Fruit fly (Drosophila melanogaster) whole organism, adult: ENCODE results near the gene Pdf.

ENCODE experiments used
- CG11617 ChIP-seq: fragments of 200-800 bp; sonication (Bioruptor generic); optimal IDR thresholded peaks from 2 replicates; lab custom pipeline; 2017; ENCODE audit warnings: mild to moderate bottlenecking, missing biosample characterization, missing genetic modification reagents, missing genetic modification characterization
- CG12768 ChIP-seq: fragments of 200-800 bp; sonication (Bioruptor generic); optimal IDR thresholded peaks from 2 replicates; lab custom pipeline; 2017; ENCODE audit warnings: missing biosample characterization, missing genetic modification characterization, mild to moderate bottlenecking, moderate library complexity, missing genetic modification reagents
- CG14711 ChIP-seq: fragments of 200-800 bp; sonication (Bioruptor generic); optimal IDR thresholded peaks from 2 replicates; lab custom pipeline; 2018; ENCODE audit warnings: missing biosample characterization, mild to moderate bottlenecking, missing genetic modification characterization, moderate library complexity
- CG1620 ChIP-seq: fragments of 200-800 bp; sonication (Bioruptor generic); optimal IDR thresholded peaks from 2 replicates; lab custom pipeline; 2016; ENCODE audit warnings: missing biosample characterization, missing genetic modification characterization
- CG33017 ChIP-seq: fragments of 200-800 bp; sonication (Bioruptor generic); optimal IDR thresholded peaks from 2 replicates; lab custom pipeline; 2018; ENCODE audit warnings: missing biosample characterization, mild to moderate bottlenecking, missing genetic modification characterization, moderate library complexity
- CG5204 ChIP-seq: fragments of 200-800 bp; sonication (Bioruptor generic); optimal IDR thresholded peaks from 2 replicates; lab custom pipeline; 2016; ENCODE audit warnings: missing biosample characterization, missing genetic modification characterization
- CG7045 ChIP-seq: fragments of 200-800 bp; sonication (Bioruptor generic); optimal IDR thresholded peaks from 2 replicates; lab custom pipeline; 2017; ENCODE audit warnings: missing biosample characterization, mild to moderate bottlenecking, missing genetic modification characterization
- CG7101 ChIP-seq: fragments of 200-800 bp; sonication (Bioruptor generic); optimal IDR thresholded peaks from 2 replicates; lab custom pipeline; 2018; ENCODE audit warnings: missing biosample characterization, mild to moderate bottlenecking, missing genetic modification characterization, moderate library complexity
- Clk ChIP-seq: fragments of 200-800 bp; sonication (Bioruptor generic); optimal IDR thresholded peaks from 2 replicates; lab custom pipeline; 2017; ENCODE audit warnings: missing biosample characterization, missing genetic modification characterization
- Crg-1 ChIP-seq: fragments of 200-800 bp; sonication (Bioruptor generic); optimal IDR thresholded peaks from 2 replicates; lab custom pipeline; 2016; ENCODE audit warnings: missing biosample characterization, missing genetic modification characterization
- Hr96 ChIP-seq: fragments of 200-800 bp; sonication (Bioruptor generic); optimal IDR thresholded peaks from 2 replicates; lab custom pipeline; 2016; ENCODE audit warnings: missing biosample characterization, missing genetic modification characterization
- Mnt ChIP-seq: fragments of 200-800 bp; sonication (Bioruptor generic); optimal IDR thresholded peaks from 2 replicates; lab custom pipeline; 2016; ENCODE audit warnings: missing biosample characterization, mild to moderate bottlenecking, missing genetic modification characterization
- bab1 ChIP-seq: fragments of 200-800 bp; sonication (Bioruptor generic); optimal IDR thresholded peaks from 3 replicates; lab custom pipeline; 2019; ENCODE audit warnings: missing biosample characterization, mild to moderate bottlenecking, missing genetic modification characterization, moderate library complexity
- cic ChIP-seq: fragments of 200-800 bp; sonication (Bioruptor generic); optimal IDR thresholded peaks from 2 replicates; lab custom pipeline; 2017; ENCODE audit warnings: missing biosample characterization, mild to moderate bottlenecking, missing genetic modification characterization, moderate library complexity
- cnc ChIP-seq, 2 experiments: fragments of >200 bp; optimal IDR thresholded peaks; 2 replicates each; lab custom pipeline; 2017
- kay ChIP-seq: fragments of 200-800 bp; sonication (Bioruptor generic); peaks from one replicate; lab custom pipeline; 2016; ENCODE audit warnings: missing biosample characterization, missing genetic modification characterization, borderline replicate concordance
- ovo ChIP-seq: fragments of 200-800 bp; sonication (Bioruptor generic); optimal IDR thresholded peaks from 2 replicates; lab custom pipeline; 2016; ENCODE audit warnings: missing biosample characterization, missing genetic modification characterization
- pad ChIP-seq: fragments of 200-800 bp; sonication (Bioruptor generic); optimal IDR thresholded peaks from 3 replicates; lab custom pipeline; 2017; ENCODE audit warnings: missing biosample characterization, missing genetic modification characterization, mild to moderate bottlenecking, moderate library complexity, missing genetic modification reagents
- tj ChIP-seq: fragments of 200-800 bp; sonication (Bioruptor generic); optimal IDR thresholded peaks from 3 replicates; lab custom pipeline; 2017; ENCODE audit warnings: missing biosample characterization, mild to moderate bottlenecking, missing genetic modification characterization, moderate library complexity
- toe ChIP-seq: fragments of 200-800 bp; sonication (Bioruptor generic); optimal IDR thresholded peaks from 2 replicates; lab custom pipeline; 2016; ENCODE audit warnings: missing biosample characterization, missing genetic modification characterization

The Pdf gene

dm6 chr3R:26455838-26456237, at the start of gene Pdf:
Gene Pdf (minus strand): TSS chr3R:26456141.
- TF ChIP-seq CG11617 (no peak), Crg-1 (GFP tag; lab: Kevin White, UChicago) (no peak), toe (GFP tag; lab: Kevin White, UChicago) (no peak), CG1620 (GFP tag; lab: Kevin White, UChicago) (no peak), CG7101 (tag; lab: Kevin White, UChicago) (no peak), cic (GFP tag; lab: Kevin White, UChicago) (no peak), Hr96 (GFP tag; lab: Kevin White, UChicago) (no peak), Clk (GFP tag; lab: Kevin White, UChicago) (no peak), tj (GFP tag; lab: Kevin White, UChicago) (no peak), kay (GFP tag; lab: Kevin White, UChicago) (no peak), CG33017 (tag; lab: Kevin White, UChicago) (no peak)

dm6 chr3R:26503317-26503716, 47.4 kb upstream of the Pdf start:
- TF ChIP-seq tj (GFP tag; lab: Kevin White, UChicago) (peak; percentile 26), bab1 (GFP tag; lab: Kevin White, UChicago) (no peak), CG12768 (GFP tag; lab: Kevin White, UChicago) (no peak)

- TF ChIP-seq CG7101 (tag; lab: Kevin White, UChicago) (no peak), CG5204 (GFP tag; lab: Kevin White, UChicago) (no peak), Hr96 (GFP tag; lab: Kevin White, UChicago) (no peak), CG1620 (GFP tag; lab: Kevin White, UChicago) (no peak), pad (GFP tag; lab: Kevin White, UChicago) (no peak), CG11617 (no peak), cic (GFP tag; lab: Kevin White, UChicago) (no peak), Clk (GFP tag; lab: Kevin White, UChicago) (no peak), CG7045 (GFP tag; lab: Kevin White, UChicago) (no peak)
Measured at dm6 chr3R:26502907-26503306, 47.0 kb upstream of the Pdf start.

- no peak for TF ChIP-seq cnc (optimal IDR thresholded peaks at IDR 0.05; lab: Kevin White, UChicago)
- TF ChIP-seq CG1620 (GFP tag; lab: Kevin White, UChicago): no peak
- TF ChIP-seq CG12768 (GFP tag; lab: Kevin White, UChicago): no peak
- no peak for TF ChIP-seq CG7101 (tag; lab: Kevin White, UChicago)
- no peak for TF ChIP-seq cic (GFP tag; lab: Kevin White, UChicago)
- TF ChIP-seq CG5204 (GFP tag; lab: Kevin White, UChicago): no peak
- TF ChIP-seq CG7045 (GFP tag; lab: Kevin White, UChicago): no peak
- no peak for TF ChIP-seq CG11617
- TF ChIP-seq ovo (GFP tag; lab: Kevin White, UChicago): no peak
- no peak for TF ChIP-seq bab1 (GFP tag; lab: Kevin White, UChicago)
- TF ChIP-seq Mnt: no peak
Measured at dm6 chr3R:26502072-26502471, 46.1 kb upstream of the Pdf start.

dm6 chr3R:26500355-26500754, 44.4 kb upstream of the Pdf start:
- TF ChIP-seq tj (GFP tag; lab: Kevin White, UChicago) (no peak), bab1 (GFP tag; lab: Kevin White, UChicago) (no peak), pad (GFP tag; lab: Kevin White, UChicago) (no peak), CG12768 (GFP tag; lab: Kevin White, UChicago) (no peak), toe (GFP tag; lab: Kevin White, UChicago) (no peak), CG11617 (no peak), CG7101 (tag; lab: Kevin White, UChicago) (no peak), cnc (optimal IDR thresholded peaks at IDR 0.05; lab: Kevin White, UChicago) (no peak), Mnt (no peak), CG1620 (GFP tag; lab: Kevin White, UChicago) (no peak), CG7045 (GFP tag; lab: Kevin White, UChicago) (no peak), Clk (GFP tag; lab: Kevin White, UChicago) (no peak), Crg-1 (GFP tag; lab: Kevin White, UChicago) (no peak), cic (GFP tag; lab: Kevin White, UChicago) (no peak), ovo (GFP tag; lab: Kevin White, UChicago) (no peak), CG5204 (GFP tag; lab: Kevin White, UChicago) (no peak), Hr96 (GFP tag; lab: Kevin White, UChicago) (no peak)

- no peak for TF ChIP-seq Crg-1 (GFP tag; lab: Kevin White, UChicago)
- no peak for TF ChIP-seq ovo (GFP tag; lab: Kevin White, UChicago)
- no peak for TF ChIP-seq cic (GFP tag; lab: Kevin White, UChicago)
- no peak for TF ChIP-seq CG11617
- no peak for TF ChIP-seq CG12768 (GFP tag; lab: Kevin White, UChicago)
- TF ChIP-seq Hr96 (GFP tag; lab: Kevin White, UChicago): no peak
- no peak for TF ChIP-seq Clk (GFP tag; lab: Kevin White, UChicago)
- no peak for TF ChIP-seq CG14711 (tag; lab: Kevin White, UChicago)
- no peak for TF ChIP-seq bab1 (GFP tag; lab: Kevin White, UChicago)
- no peak for TF ChIP-seq pad (GFP tag; lab: Kevin White, UChicago)
- TF ChIP-seq CG33017 (tag; lab: Kevin White, UChicago): no peak
Measured at dm6 chr3R:26499136-26499535, 43.2 kb upstream of the Pdf start.

- TF ChIP-seq CG5204 (GFP tag; lab: Kevin White, UChicago): no peak
- TF ChIP-seq kay (GFP tag; lab: Kevin White, UChicago): peak; percentile 1
- TF ChIP-seq Hr96 (GFP tag; lab: Kevin White, UChicago): no peak
- TF ChIP-seq CG7045 (GFP tag; lab: Kevin White, UChicago): no peak
- no peak for TF ChIP-seq bab1 (GFP tag; lab: Kevin White, UChicago)
Measured at dm6 chr3R:26496356-26496755, 40.4 kb upstream of the Pdf start.
